Worm (Caenorhabditis elegans) whole organism, L2 larva: ENCODE results near the gene bed-3.

Source experiments
- C34F6.9 ChIP-seq: fragments of 150-350 bp; optimal IDR thresholded peaks from 2 replicates; lab custom pipeline; 2014; ENCODE audit warnings: missing biosample characterization, missing genetic modification characterization
- F13H6.1 ChIP-seq: sonication (generic microtip); optimal IDR thresholded peaks from 2 replicates; lab custom pipeline; 2016; ENCODE audit warnings: missing genetic modification characterization, missing compliant biosample characterization
- R02D3.7 ChIP-seq: fragments of 150-350 bp; optimal IDR thresholded peaks from 2 replicates; lab custom pipeline; 2014; ENCODE audit warnings: missing biosample characterization, missing genetic modification characterization
- Y55F3AM.14 ChIP-seq: fragments of 200-800 bp; sonication (Bioruptor generic); optimal IDR thresholded peaks from 2 replicates; lab custom pipeline; 2018; ENCODE audit warnings: mild to moderate bottlenecking, missing genetic modification characterization, missing compliant biosample characterization
- alr-1 ChIP-seq: fragments of 150-350 bp; optimal IDR thresholded peaks from 2 replicates; lab custom pipeline; 2014; ENCODE audit warnings: missing biosample characterization, missing genetic modification characterization
- ama-1 ChIP-seq: fragments of 150-350 bp; optimal IDR thresholded peaks from 2 replicates; lab custom pipeline; 2018; ENCODE audit warnings: inconsistent platforms
- ceh-82 ChIP-seq: fragments of 150-350 bp; optimal IDR thresholded peaks from 2 replicates; lab custom pipeline; 2014; ENCODE audit warnings: missing biosample characterization, missing genetic modification characterization
- crh-2 ChIP-seq: sonication (generic microtip); optimal IDR thresholded peaks from 2 replicates; lab custom pipeline; 2017; ENCODE audit warnings: missing biosample characterization, missing genetic modification characterization
- elt-1 ChIP-seq: fragments of 150-350 bp; optimal IDR thresholded peaks from 2 replicates; lab custom pipeline; 2014; ENCODE audit warnings: missing biosample characterization, missing genetic modification characterization
- fos-1 ChIP-seq: fragments of 150-350 bp; optimal IDR thresholded peaks from 2 replicates; lab custom pipeline; 2014; ENCODE audit warnings: missing biosample characterization, missing genetic modification characterization
- gmeb-1 ChIP-seq: fragments of 150-350 bp; optimal IDR thresholded peaks from 2 replicates; lab custom pipeline; 2014; ENCODE audit warnings: missing biosample characterization, missing genetic modification characterization
- lin-11 ChIP-seq: fragments of 150-350 bp; sonication (generic microtip); optimal IDR thresholded peaks from 2 replicates; lab custom pipeline; 2014; ENCODE audit warnings: missing biosample characterization, missing genetic modification characterization, inconsistent platforms, mixed read lengths
- lin-13 ChIP-seq: fragments of 150-350 bp; optimal IDR thresholded peaks from 2 replicates; lab custom pipeline; 2014; ENCODE audit warnings: missing biosample characterization, missing genetic modification reagents, missing genetic modification characterization
- lin-39 ChIP-seq: fragments of 150-350 bp; optimal IDR thresholded peaks from 2 replicates; lab custom pipeline; 2014; ENCODE audit warnings: missing biosample characterization, missing genetic modification reagents, missing genetic modification characterization
- lsy-2 ChIP-seq, 2 experiments: fragments of 150-350 bp in 1 of 2; sonication (generic microtip) in 1 of 2; optimal IDR thresholded peaks; 2 replicates each; lab custom pipeline; 2014 to 2017; ENCODE audit warnings: missing biosample characterization in 2 of 2, missing genetic modification characterization in 2 of 2
- mbf-1 ChIP-seq: sonication (generic microtip); optimal IDR thresholded peaks from 2 replicates; lab custom pipeline; 2017; ENCODE audit warnings: missing biosample characterization, missing genetic modification characterization
- mdl-1 ChIP-seq, 2 experiments: fragments of 150-350 bp in 1 of 2; sonication (generic microtip) in 1 of 2; optimal IDR thresholded peaks; 2 replicates each; lab custom pipeline; 2017; ENCODE audit warnings: missing biosample characterization in 2 of 2, missing genetic modification characterization in 2 of 2
- nhr-10 ChIP-seq: sonication (generic microtip); optimal IDR thresholded peaks from 2 replicates; lab custom pipeline; 2017; ENCODE audit warnings: missing biosample characterization, missing genetic modification characterization
- nhr-12 ChIP-seq: fragments of 150-350 bp; optimal IDR thresholded peaks from 2 replicates; lab custom pipeline; 2014; ENCODE audit warnings: missing biosample characterization, missing genetic modification characterization
- nhr-129 ChIP-seq: fragments of 150-350 bp; optimal IDR thresholded peaks from 2 replicates; lab custom pipeline; 2014; ENCODE audit warnings: missing biosample characterization, missing genetic modification characterization
- nhr-21 ChIP-seq: fragments of 150-350 bp; optimal IDR thresholded peaks from 2 replicates; lab custom pipeline; 2014; ENCODE audit warnings: missing biosample characterization, missing genetic modification characterization
- nhr-23 ChIP-seq: fragments of 150-350 bp; optimal IDR thresholded peaks from 2 replicates; lab custom pipeline; 2014; ENCODE audit warnings: missing biosample characterization, missing genetic modification reagents, missing genetic modification characterization
- nhr-25 ChIP-seq: fragments of 150-350 bp; sonication (generic microtip); optimal IDR thresholded peaks from 3 replicates; lab custom pipeline; 2014; ENCODE audit warnings: missing biosample characterization, missing genetic modification characterization
- nhr-6 ChIP-seq: fragments of 150-350 bp; optimal IDR thresholded peaks from 2 replicates; lab custom pipeline; 2014; ENCODE audit warnings: missing biosample characterization, missing genetic modification characterization
- nhr-77 ChIP-seq: fragments of 150-350 bp; optimal IDR thresholded peaks from 2 replicates; lab custom pipeline; 2014; ENCODE audit warnings: missing biosample characterization, missing genetic modification characterization
- peb-1 ChIP-seq: fragments of 150-350 bp; optimal IDR thresholded peaks from 2 replicates; lab custom pipeline; 2014; ENCODE audit warnings: missing biosample characterization, missing genetic modification characterization
- sem-4 ChIP-seq: fragments of 150-350 bp; optimal IDR thresholded peaks from 2 replicates; lab custom pipeline; 2014; ENCODE audit warnings: missing biosample characterization, missing genetic modification reagents, missing genetic modification characterization
- skn-1 ChIP-seq: sonication (generic microtip); optimal IDR thresholded peaks from 2 replicates; lab custom pipeline; 2017; ENCODE audit warnings: missing biosample characterization, missing genetic modification characterization
- sma-9 ChIP-seq, 2 experiments: fragments of 150-350 bp in 1 of 2; sonication (generic microtip) in 1 of 2; optimal IDR thresholded peaks; 2 replicates each; lab custom pipeline; 2014 to 2016; ENCODE audit warnings: missing genetic modification characterization in 2 of 2, mild to moderate bottlenecking in 1 of 2, missing biosample characterization in 1 of 2, missing compliant biosample characterization in 1 of 2, missing genetic modification reagents in 1 of 2, moderate library complexity in 1 of 2
- snpc-4 ChIP-seq: fragments of 150-350 bp; optimal IDR thresholded peaks from 2 replicates; lab custom pipeline; 2014; ENCODE audit warnings: missing biosample characterization, missing genetic modification characterization
- unc-55 ChIP-seq: fragments of 150-350 bp; sonication (generic microtip); optimal IDR thresholded peaks from 3 replicates; lab custom pipeline; 2014; ENCODE audit warnings: missing biosample characterization, missing genetic modification reagents, missing genetic modification characterization
- unc-62 ChIP-seq: fragments of 150-350 bp; optimal IDR thresholded peaks from 2 replicates; lab custom pipeline; 2014; ENCODE audit warnings: missing biosample characterization, missing genetic modification reagents, missing genetic modification characterization
- zag-1 ChIP-seq: fragments of 150-350 bp; optimal IDR thresholded peaks from 2 replicates; lab custom pipeline; 2014; ENCODE audit warnings: missing biosample characterization, missing genetic modification characterization
- ztf-1 ChIP-seq: fragments of 200-800 bp; sonication (Bioruptor generic); conservative IDR thresholded peaks from 2 replicates; pipeline ENCODE4 v1.3.6; 2022; ENCODE audit warnings: missing genetic modification characterization, missing compliant biosample characterization
- ztf-11 ChIP-seq: sonication (generic microtip); optimal IDR thresholded peaks from 2 replicates; lab custom pipeline; 2017; ENCODE audit warnings: missing biosample characterization, missing genetic modification characterization
- ztf-4 ChIP-seq: fragments of 150-350 bp; optimal IDR thresholded peaks from 2 replicates; lab custom pipeline; 2014; ENCODE audit warnings: missing biosample characterization, missing genetic modification characterization

Gene bed-3

ce11 chrIV:9875646-9876045 is 40.7 kb upstream of the bed-3 start (continued):
- TF ChIP-seq sem-4 = no peak
- TF ChIP-seq nhr-6 = no peak
- TF ChIP-seq elt-1 (tag; lab: Kevin White, UChicago) = no peak

DNA sequence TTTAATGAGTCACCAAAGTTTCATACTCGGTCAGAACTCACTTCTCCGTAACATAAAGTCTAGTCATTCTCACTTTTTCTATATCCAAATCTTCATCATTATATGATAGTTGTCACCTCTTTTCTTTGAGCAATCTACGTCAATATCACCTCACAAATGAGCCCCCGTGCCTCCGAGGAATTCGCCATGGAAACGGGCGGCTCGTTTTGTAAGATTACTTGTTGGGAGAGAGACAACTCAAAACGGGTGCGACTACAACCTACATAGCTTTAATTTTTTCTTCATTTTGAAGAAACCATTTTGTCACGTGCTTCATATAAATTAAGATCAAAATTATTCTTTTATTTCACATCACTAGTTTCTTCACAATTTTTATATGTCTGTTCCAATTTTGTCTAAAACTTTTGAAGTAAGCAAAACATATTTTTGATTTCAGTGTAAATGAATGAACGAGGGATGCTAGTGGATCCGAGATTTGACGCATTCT is 37.4 kb upstream of the bed-3 start, which contains the start of gene nhr-4:
TSS of gene nhr-4 (plus strand) at position 437 of the 487 bp plus-strand sequence.
- TF ChIP-seq nhr-77 (tag; lab: Kevin White, UChicago) (no peak), peb-1 (tag; lab: Kevin White, UChicago) (no peak), lin-39 (tag; lab: Kevin White, UChicago) (no peak), nhr-21 (tag; lab: Kevin White, UChicago) (no peak), alr-1 (tag; lab: Kevin White, UChicago) (no peak), ztf-1 (GFP tag; lab: Robert Waterston, UW) (no peak), elt-1 (tag; lab: Kevin White, UChicago) (no peak), snpc-4 (tag; lab: Kevin White, UChicago) (no peak), nhr-23 (tag; lab: Kevin White, UChicago) (no peak), mbf-1 (tag; lab: Kevin White, UChicago) (no peak), ztf-11 (tag; lab: Kevin White, UChicago) (no peak), nhr-10 (tag; lab: Kevin White, UChicago) (no peak)

DNA sequence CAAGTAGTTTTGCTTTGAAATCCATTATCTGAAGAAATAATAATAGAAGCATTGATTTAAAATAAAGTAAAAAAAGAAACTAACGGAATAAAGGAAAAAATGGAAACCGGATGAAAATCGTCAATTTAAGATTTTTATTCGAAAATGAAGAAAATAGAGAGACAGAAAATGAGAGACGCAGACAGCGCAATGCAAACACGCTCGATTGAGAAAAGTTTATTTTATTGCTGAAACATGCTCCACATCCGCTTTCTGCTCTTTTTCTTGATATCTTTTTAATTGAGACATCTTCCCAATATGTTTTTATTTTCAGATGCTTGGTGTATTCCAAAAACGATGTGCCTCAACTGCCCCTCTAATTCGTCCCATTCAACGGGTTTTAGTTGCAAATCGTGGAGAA is 32.1 kb upstream of the bed-3 start, which contains the start of the genes prp-18 and mccc-1:
TSS of gene prp-18 (minus strand) at position 127 of the 400 bp plus-strand sequence.
TSS of gene mccc-1 (plus strand) at position 314 of the 400 bp plus-strand sequence.
- TF ChIP-seq lsy-2 (tag; optimal IDR thresholded peaks at IDR 0.05; lab: Kevin White, UChicago) (no peak), lin-11 (tag; lab: Kevin White, UChicago) (no peak), gmeb-1 (tag; lab: Kevin White, UChicago) (peak; percentile 21), sem-4 (peak; percentile 11), Y55F3AM.14 (GFP tag; lab: Kevin White, UChicago) (no peak), crh-2 (tag; lab: Kevin White, UChicago) (peak; percentile 60), nhr-10 (tag; lab: Kevin White, UChicago) (no peak), lin-39 (tag; lab: Kevin White, UChicago) (no peak), ceh-82 (tag; lab: Kevin White, UChicago) (no peak), nhr-21 (tag; lab: Kevin White, UChicago) (no peak), nhr-77 (tag; lab: Kevin White, UChicago) (no peak), R02D3.7 (tag; lab: Kevin White, UChicago) (no peak), sma-9 (GFP tag; optimal IDR thresholded peaks at IDR 0.05; lab: Kevin White, UChicago) (peak; percentile 23), sma-9 (tag; optimal IDR thresholded peaks at IDR 0.05; lab: Kevin White, UChicago) (no peak), skn-1 (no peak), ama-1 (lab: Kevin White, UChicago) (no peak), F13H6.1 (tag; lab: Kevin White, UChicago) (no peak), nhr-129 (tag; lab: Kevin White, UChicago) (peak; percentile 51), nhr-23 (tag; lab: Kevin White, UChicago) (no peak), unc-55 (GFP tag; lab: Kevin White, UChicago) (peak; percentile 82), C34F6.9 (tag; lab: Kevin White, UChicago) (peak; percentile 90), ztf-11 (tag; lab: Kevin White, UChicago) (no peak), fos-1 (tag; lab: Kevin White, UChicago) (peak; percentile 47), nhr-12 (tag; lab: Kevin White, UChicago) (no peak), mdl-1 (tag; optimal IDR thresholded peaks at IDR 0.05; lab: Kevin White, UChicago) (no peak), unc-62 (no peak)
- TF ChIP-seq, all 48 proteins: peak for 8

DNA sequence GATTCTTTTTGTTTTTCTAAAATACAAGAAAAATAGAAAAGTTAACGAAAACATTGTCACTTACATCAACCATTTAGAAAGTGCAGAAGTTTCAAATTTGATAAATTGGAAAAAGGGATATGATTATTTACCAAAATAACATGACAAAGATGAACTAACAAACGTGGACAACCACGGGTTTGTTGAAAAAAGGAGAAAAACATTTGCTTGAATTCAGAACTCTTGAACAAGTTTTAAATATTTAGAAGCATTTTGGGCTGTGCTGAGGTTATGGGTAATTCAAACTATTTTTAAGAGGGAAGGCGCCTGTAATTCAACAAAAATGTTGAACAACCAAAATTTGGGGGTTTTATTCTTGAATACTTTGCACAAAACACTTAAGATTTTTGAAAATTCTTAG is 26.5 kb upstream of the bed-3 start, which contains the start of gene ttbk-3:
TSS of gene ttbk-3 (minus strand) at position 101 of the 400 bp plus-strand sequence.
- TF ChIP-seq lin-13 = no peak
- TF ChIP-seq nhr-25 (tag; lab: Kevin White, UChicago) = no peak
- TF ChIP-seq elt-1 (tag; lab: Kevin White, UChicago) = no peak
- TF ChIP-seq unc-55 (GFP tag; lab: Kevin White, UChicago) = no peak
- TF ChIP-seq sem-4 = no peak
- TF ChIP-seq Y55F3AM.14 (GFP tag; lab: Kevin White, UChicago) = no peak
- TF ChIP-seq nhr-10 (tag; lab: Kevin White, UChicago) = no peak
- no peak for TF ChIP-seq zag-1 (tag; lab: Kevin White, UChicago)
- TF ChIP-seq ztf-4 (tag; lab: Kevin White, UChicago) = no peak
- TF ChIP-seq ztf-11 (tag; lab: Kevin White, UChicago) = no peak
- no peak for TF ChIP-seq ztf-1 (GFP tag; lab: Robert Waterston, UW)
- TF ChIP-seq lin-39 (tag; lab: Kevin White, UChicago) = no peak
